Fruit fly (Drosophila melanogaster) whole organism, embryonic: ENCODE results near the gene CG12017.

ENCODE experiments used
- Bdp1 ChIP-seq: fragments of 200-800 bp; sonication (Bioruptor generic); optimal IDR thresholded peaks from 3 replicates; lab custom pipeline; 2016; ENCODE audit warnings: missing biosample characterization, missing genetic modification characterization
- CG10147 ChIP-seq: fragments of 200-800 bp; sonication (Bioruptor generic); optimal IDR thresholded peaks from 2 replicates; lab custom pipeline; 2019; ENCODE audit warnings: missing biosample characterization, mild to moderate bottlenecking, missing genetic modification characterization, moderate library complexity
- CG1024 ChIP-seq: fragments of 200-800 bp; sonication (Bioruptor generic); IDR thresholded peaks from 2 replicates; pipeline ENCODE4 v1.3.6; 2022; ENCODE audit warnings: missing biosample characterization, missing genetic modification characterization
- CG10979 ChIP-seq: fragments of 200-800 bp; sonication (Bioruptor generic); optimal IDR thresholded peaks from 2 replicates; lab custom pipeline; 2018; ENCODE audit warnings: missing biosample characterization, mild to moderate bottlenecking, missing genetic modification characterization, moderate library complexity
- CG11247 ChIP-seq: fragments of 200-800 bp; sonication (Bioruptor generic); IDR thresholded peaks from 2 replicates; pipeline ENCODE4 v1.3.6; 2022; ENCODE audit warnings: missing biosample characterization, missing genetic modification characterization
- CG11504 ChIP-seq: fragments of 200-800 bp; sonication (Bioruptor generic); optimal IDR thresholded peaks from 3 replicates; lab custom pipeline; 2019; ENCODE audit warnings: missing biosample characterization, mild to moderate bottlenecking, missing genetic modification characterization, moderate library complexity
- CG13296 ChIP-seq: fragments of 200-800 bp; sonication (Bioruptor generic); optimal IDR thresholded peaks from 3 replicates; lab custom pipeline; 2018; ENCODE audit warnings: missing biosample characterization, mild to moderate bottlenecking, missing genetic modification characterization
- CG17361 ChIP-seq: fragments of 200-800 bp; sonication (Bioruptor generic); IDR thresholded peaks from 3 replicates; pipeline ENCODE4 v1.3.6; 2022; ENCODE audit warnings: missing biosample characterization, missing genetic modification characterization
- CG17612 ChIP-seq: fragments of 200-800 bp; sonication (Bioruptor generic); IDR thresholded peaks from 2 replicates; pipeline ENCODE4 v1.3.6; 2022; ENCODE audit warnings: missing biosample characterization, missing genetic modification characterization
- CG17829 ChIP-seq: fragments of 200-800 bp; optimal IDR thresholded peaks from 2 replicates; lab custom pipeline; 2019; ENCODE audit warnings: missing biosample characterization, mild to moderate bottlenecking, missing genetic modification characterization, moderate library complexity
- CG2120 ChIP-seq: fragments of 200-800 bp; sonication (Bioruptor generic); optimal IDR thresholded peaks from 3 replicates; lab custom pipeline; 2016; ENCODE audit warnings: missing biosample characterization, missing genetic modification characterization
- CG2199 ChIP-seq: fragments of 200-800 bp; sonication (Bioruptor generic); IDR thresholded peaks from 3 replicates; pipeline ENCODE4 v1.3.6; 2022; ENCODE audit warnings: missing biosample characterization, missing genetic modification characterization
- CG2712 ChIP-seq: fragments of 200-800 bp; optimal IDR thresholded peaks from 3 replicates; lab custom pipeline; 2019; ENCODE audit warnings: missing biosample characterization, mild to moderate bottlenecking, missing genetic modification characterization, moderate library complexity
- CG30020 ChIP-seq: fragments of 200-800 bp; optimal IDR thresholded peaks from 2 replicates; lab custom pipeline; 2019; ENCODE audit warnings: missing biosample characterization, mild to moderate bottlenecking, missing genetic modification characterization, moderate library complexity
- CG33557 ChIP-seq: fragments of 200-800 bp; sonication (Bioruptor generic); optimal IDR thresholded peaks from 2 replicates; lab custom pipeline; 2019; ENCODE audit warnings: missing biosample characterization, mild to moderate bottlenecking, missing genetic modification characterization, moderate library complexity
- CG34376 ChIP-seq: fragments of 200-800 bp; sonication (Bioruptor generic); optimal IDR thresholded peaks from 2 replicates; lab custom pipeline; 2018; ENCODE audit warnings: missing biosample characterization, mild to moderate bottlenecking, missing genetic modification characterization
- CG43689 ChIP-seq: fragments of 200-800 bp; sonication (Bioruptor generic); IDR thresholded peaks from 2 replicates; pipeline ENCODE4 v1.3.6; 2022; ENCODE audit warnings: missing biosample characterization, missing genetic modification characterization
- CG6175 ChIP-seq: fragments of 200-800 bp; sonication (Bioruptor generic); IDR thresholded peaks from 3 replicates; pipeline ENCODE4 v1.3.6; 2022; ENCODE audit warnings: missing biosample characterization, missing genetic modification characterization
- CG6654 ChIP-seq: fragments of 200-800 bp; sonication (Bioruptor generic); optimal IDR thresholded peaks from 2 replicates; lab custom pipeline; 2017; ENCODE audit warnings: missing biosample characterization, mild to moderate bottlenecking, missing genetic modification characterization
- CG7372 ChIP-seq: fragments of 200-800 bp; sonication (Bioruptor generic); IDR thresholded peaks from 2 replicates; pipeline ENCODE4 v1.3.6; 2022; ENCODE audit warnings: missing biosample characterization, missing genetic modification characterization
- CG7556 ChIP-seq: fragments of 200-800 bp; sonication (Bioruptor generic); optimal IDR thresholded peaks from 2 replicates; lab custom pipeline; 2017; ENCODE audit warnings: missing biosample characterization, mild to moderate bottlenecking, missing genetic modification characterization
- CG7928 ChIP-seq: fragments of 200-800 bp; sonication (Bioruptor generic); optimal IDR thresholded peaks from 2 replicates; lab custom pipeline; 2017; ENCODE audit warnings: missing biosample characterization, mild to moderate bottlenecking, missing genetic modification characterization
- CG8359 ChIP-seq: fragments of 200-800 bp; sonication (Bioruptor generic); optimal IDR thresholded peaks from 2 replicates; lab custom pipeline; 2017; ENCODE audit warnings: missing biosample characterization, mild to moderate bottlenecking, missing genetic modification characterization, borderline replicate concordance
- CG8478 ChIP-seq: fragments of >200 bp; optimal IDR thresholded peaks from 2 replicates; lab custom pipeline; 2018
- CG9215 ChIP-seq: fragments of 200-800 bp; sonication (Bioruptor generic); IDR thresholded peaks from 2 replicates; pipeline ENCODE4 v1.3.6; 2022; ENCODE audit warnings: missing biosample characterization, missing genetic modification characterization
- CG9609 ChIP-seq: fragments of 200-800 bp; sonication (Bioruptor generic); optimal IDR thresholded peaks from 3 replicates; lab custom pipeline; 2016; ENCODE audit warnings: missing biosample characterization, missing genetic modification characterization
- CG9876 ChIP-seq: fragments of 200-800 bp; sonication (Bioruptor generic); optimal IDR thresholded peaks from 2 replicates; lab custom pipeline; 2016; ENCODE audit warnings: missing biosample characterization, missing genetic modification characterization
- D19B ChIP-seq: fragments of 200-800 bp; sonication (Bioruptor generic); optimal IDR thresholded peaks from 2 replicates; lab custom pipeline; 2017; ENCODE audit warnings: missing biosample characterization, mild to moderate bottlenecking, missing genetic modification characterization
- Dip2 ChIP-seq: fragments of 200-800 bp; sonication (Bioruptor generic); IDR thresholded peaks from 2 replicates; pipeline ENCODE4 v1.3.6; 2022; ENCODE audit warnings: missing biosample characterization, missing genetic modification characterization
- Hmx ChIP-seq: fragments of 200-800 bp; sonication (Bioruptor generic); optimal IDR thresholded peaks from 2 replicates; lab custom pipeline; 2016; ENCODE audit warnings: missing biosample characterization, missing genetic modification characterization
- Ssrp ChIP-seq: fragments of 200-800 bp; sonication (Bioruptor generic); optimal IDR thresholded peaks from 2 replicates; lab custom pipeline; 2018; ENCODE audit warnings: missing biosample characterization, mild to moderate bottlenecking, missing genetic modification characterization, moderate library complexity
- Tbp ChIP-seq: fragments of >200 bp; optimal IDR thresholded peaks from 2 replicates; lab custom pipeline; 2018; ENCODE audit warnings: missing biosample characterization, missing genetic modification characterization
- abd-A ChIP-seq: fragments of 200-800 bp; sonication (Bioruptor generic); optimal IDR thresholded peaks from 3 replicates; lab custom pipeline; 2019; ENCODE audit warnings: missing biosample characterization, mild to moderate bottlenecking, missing genetic modification characterization, moderate library complexity
- amos ChIP-seq: fragments of 200-800 bp; sonication (Bioruptor generic); IDR thresholded peaks from 2 replicates; pipeline ENCODE4 v1.3.6; 2022; ENCODE audit warnings: missing biosample characterization, missing genetic modification characterization; ENCODE audit not compliant: partially characterized antibody
- bcd ChIP-seq: fragments of 200-800 bp; sonication (Bioruptor generic); optimal IDR thresholded peaks from 2 replicates; lab custom pipeline; 2017; ENCODE audit warnings: missing biosample characterization, mild to moderate bottlenecking, missing genetic modification characterization
- bowl ChIP-seq: fragments of 200-800 bp; sonication (Bioruptor generic); IDR thresholded peaks from 2 replicates; pipeline ENCODE4 v1.3.6; 2022; ENCODE audit warnings: missing biosample characterization, missing genetic modification characterization
- cg ChIP-seq: fragments of 200-800 bp; sonication (Bioruptor generic); optimal IDR thresholded peaks from 3 replicates; lab custom pipeline; 2019; ENCODE audit warnings: missing biosample characterization, mild to moderate bottlenecking, missing genetic modification characterization, moderate library complexity
- danr ChIP-seq: fragments of 200-800 bp; sonication (Bioruptor generic); IDR thresholded peaks from 2 replicates; pipeline ENCODE4 v1.3.6; 2022; ENCODE audit warnings: missing biosample characterization, missing genetic modification characterization
- exex ChIP-seq: fragments of 200-800 bp; sonication (Bioruptor generic); optimal IDR thresholded peaks from 4 replicates; lab custom pipeline; 2018; ENCODE audit warnings: missing biosample characterization, mild to moderate bottlenecking, missing genetic modification characterization, moderate library complexity
- hth ChIP-seq: fragments of >200 bp; optimal IDR thresholded peaks from 2 replicates; lab custom pipeline; 2017; ENCODE audit warnings: inconsistent platforms
- kah ChIP-seq: fragments of 200-800 bp; sonication (Bioruptor generic); optimal IDR thresholded peaks from 2 replicates; lab custom pipeline; 2018; ENCODE audit warnings: missing biosample characterization, mild to moderate bottlenecking, missing genetic modification characterization
- kni ChIP-seq: fragments of 200-800 bp; sonication (Bioruptor generic); optimal IDR thresholded peaks from 3 replicates; lab custom pipeline; 2017; ENCODE audit warnings: mild to moderate bottlenecking, missing biosample characterization, missing genetic modification reagents, missing genetic modification characterization
- lmd ChIP-seq: fragments of 200-800 bp; sonication (Bioruptor generic); IDR thresholded peaks from 2 replicates; pipeline ENCODE4 v1.3.6; 2022; ENCODE audit warnings: missing biosample characterization, missing genetic modification characterization
- nerfin-2 ChIP-seq: fragments of 200-800 bp; sonication (Bioruptor generic); IDR thresholded peaks from 2 replicates; pipeline ENCODE4 v1.3.6; 2022; ENCODE audit warnings: missing biosample characterization, missing genetic modification characterization; ENCODE audit not compliant: partially characterized antibody
- scrt ChIP-seq: fragments of 200-800 bp; sonication (Bioruptor generic); optimal IDR thresholded peaks from 2 replicates; lab custom pipeline; 2018; ENCODE audit warnings: missing biosample characterization, mild to moderate bottlenecking, missing genetic modification characterization, moderate library complexity
- slou ChIP-seq: fragments of 200-800 bp; sonication (Bioruptor generic); optimal IDR thresholded peaks from 3 replicates; lab custom pipeline; 2016; ENCODE audit warnings: missing biosample characterization, missing genetic modification characterization
- sna ChIP-seq: fragments of 200-800 bp; sonication (Bioruptor generic); IDR thresholded peaks from 2 replicates; pipeline ENCODE4 v1.3.6; 2022; ENCODE audit warnings: missing biosample characterization, missing genetic modification characterization; ENCODE audit not compliant: partially characterized antibody
- sob ChIP-seq: fragments of 200-800 bp; sonication (Bioruptor generic); IDR thresholded peaks from 2 replicates; pipeline ENCODE4 v1.3.6; 2022; ENCODE audit warnings: missing biosample characterization, missing genetic modification characterization
- sr ChIP-seq: fragments of 200-800 bp; sonication (Bioruptor generic); IDR thresholded peaks from 3 replicates; pipeline ENCODE4 v1.3.6; 2022; ENCODE audit warnings: missing biosample characterization, missing genetic modification characterization
- wek ChIP-seq: fragments of 200-800 bp; sonication (Bioruptor generic); optimal IDR thresholded peaks from 3 replicates; lab custom pipeline; 2018; ENCODE audit warnings: missing biosample characterization, mild to moderate bottlenecking, missing genetic modification characterization, moderate library complexity

The CG12017 gene

DNA sequence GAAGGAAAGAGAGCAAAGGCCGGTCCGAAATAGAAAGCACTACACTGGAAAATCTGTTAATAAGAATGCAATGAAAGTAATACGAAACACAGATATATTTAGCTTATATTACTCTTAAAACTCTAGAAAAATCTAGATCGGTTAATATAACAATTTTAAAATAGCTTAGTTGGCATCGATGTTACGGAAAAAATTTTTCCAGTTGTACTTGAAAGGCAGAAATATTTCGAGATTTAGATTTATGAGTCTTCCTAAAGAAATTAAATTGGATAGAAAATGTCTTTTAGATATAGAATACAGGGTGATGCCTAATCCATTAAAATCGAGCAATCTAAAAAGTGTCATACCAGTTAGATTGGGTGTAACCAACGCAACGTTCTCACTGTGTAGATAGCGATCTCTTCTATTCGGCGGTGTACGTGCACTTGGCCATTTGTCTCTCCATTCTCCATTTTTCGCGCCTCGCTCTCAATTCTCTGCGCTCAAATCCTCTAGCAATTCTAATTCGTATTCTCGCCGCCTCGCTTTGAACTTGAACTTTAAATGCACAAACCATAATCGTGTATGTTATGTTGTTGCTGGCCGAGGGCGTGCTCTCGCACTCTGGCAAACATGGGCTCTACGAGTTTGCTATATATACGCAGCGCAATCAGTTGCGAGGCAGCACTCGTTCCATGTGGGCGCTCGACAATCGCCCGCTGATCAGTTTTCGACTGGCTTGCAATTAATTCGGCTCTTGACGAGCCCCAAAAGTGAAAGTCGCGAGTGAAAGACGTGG, 29.9 kb upstream of the CG12017 start (continued):
- TF ChIP-seq CG9609 (GFP tag; lab: Kevin White, UChicago) (peak; percentile 96), CG11504 (tag; lab: Kevin White, UChicago) (peak; percentile 95), CG43689 (GFP tag; lab: Robert Waterston, UW) (no peak), bcd (GFP tag; lab: Kevin White, UChicago) (peak; percentile 95), CG13296 (GFP tag; lab: Kevin White, UChicago) (peak; percentile 90), slou (GFP tag; lab: Kevin White, UChicago) (peak; percentile 91), abd-A (tag; lab: Kevin White, UChicago) (no peak), sr (GFP tag; lab: Robert Waterston, UW) (no peak), CG7372 (GFP tag; lab: Robert Waterston, UW) (peak; percentile 82), amos (GFP tag; lab: Robert Waterston, UW) (no peak; the same call in 1 of the 2 replicates), wek (GFP tag; lab: Kevin White, UChicago) (no peak), kni (peak; percentile 93), Bdp1 (GFP tag; lab: Kevin White, UChicago) (peak; percentile 87), hth (lab: Kevin White, UChicago) (no peak), CG9215 (GFP tag; lab: Robert Waterston, UW) (peak; percentile 87), CG7928 (GFP tag; lab: Kevin White, UChicago) (peak; percentile 74), bowl (GFP tag; lab: Robert Waterston, UW) (no peak; the same call in 1 of the 2 replicates), CG6654 (GFP tag; lab: Kevin White, UChicago) (peak; percentile 88), CG9876 (peak; percentile 93), CG11247 (peak; percentile 77), Dip2 (GFP tag; lab: Robert Waterston, UW) (no peak), CG7556 (GFP tag; lab: Kevin White, UChicago) (peak; percentile 97), Hmx (GFP tag; lab: Kevin White, UChicago) (peak; percentile 95), CG8478 (lab: Kevin White, UChicago) (no peak), Ssrp (tag; lab: Kevin White, UChicago) (peak; percentile 96), kah (GFP tag; lab: Kevin White, UChicago) (peak; percentile 73), CG2712 (tag; lab: Kevin White, UChicago) (peak; percentile 96), danr (GFP tag; lab: Robert Waterston, UW) (peak; percentile 83), CG6175 (GFP tag; lab: Robert Waterston, UW) (peak; percentile 51; the same call in 1 of the 3 replicates), nerfin-2 (GFP tag; lab: Robert Waterston, UW) (no peak), CG30020 (tag; lab: Kevin White, UChicago) (peak; percentile 83), Tbp (no peak), CG2199 (GFP tag; lab: Robert Waterston, UW) (no peak), scrt (GFP tag; lab: Kevin White, UChicago) (peak; percentile 80), cg (GFP tag; lab: Kevin White, UChicago) (no peak), CG10979 (tag; lab: Kevin White, UChicago) (peak; percentile 97), sna (no peak), CG17829 (tag; lab: Kevin White, UChicago) (peak; percentile 95), CG17361 (GFP tag; lab: Robert Waterston, UW) (peak; percentile 99), CG2120 (peak; percentile 98), CG17612 (GFP tag; lab: Robert Waterston, UW) (no peak; the same call in 1 of the 2 replicates), D19B (GFP tag; lab: Kevin White, UChicago) (peak; percentile 88), CG1024 (GFP tag; lab: Robert Waterston, UW) (peak; percentile 67; the same call in 1 of the 2 replicates), CG10147 (GFP tag; lab: Kevin White, UChicago) (peak; percentile 94), CG8359 (GFP tag; lab: Kevin White, UChicago) (peak; percentile 86), sob (GFP tag; lab: Robert Waterston, UW) (peak; percentile 82; the same call in 1 of the 2 replicates), lmd (GFP tag; lab: Robert Waterston, UW) (peak; percentile 93), exex (tag; lab: Kevin White, UChicago) (peak; percentile 58), CG33557 (peak; percentile 93), CG34376 (GFP tag; lab: Kevin White, UChicago) (peak; percentile 76)
